Fruit fly (Drosophila melanogaster) whole organism, embryonic: ENCODE measurements around the gene CG5068.

Source experiments
- Abd-B ChIP-seq: fragments of 200-800 bp; sonication (Bioruptor generic); optimal IDR thresholded peaks from 2 replicates; lab custom pipeline; 2018; ENCODE audit warnings: missing biosample characterization, mild to moderate bottlenecking, missing genetic modification characterization, moderate library complexity
- Atf3 ChIP-seq: fragments of 200-800 bp; sonication (Bioruptor generic); optimal IDR thresholded peaks from 3 replicates; lab custom pipeline; 2016; ENCODE audit warnings: missing biosample characterization, missing genetic modification characterization
- B-H2 ChIP-seq: fragments of 200-800 bp; sonication (Bioruptor generic); optimal IDR thresholded peaks from 2 replicates; lab custom pipeline; 2018; ENCODE audit warnings: missing biosample characterization, mild to moderate bottlenecking, missing genetic modification characterization
- CG10431 ChIP-seq: fragments of 200-800 bp; sonication (Bioruptor generic); optimal IDR thresholded peaks from 3 replicates; lab custom pipeline; 2018; ENCODE audit warnings: missing biosample characterization, mild to moderate bottlenecking, missing genetic modification characterization
- CG10565 ChIP-seq: fragments of 200-800 bp; sonication (Bioruptor generic); optimal IDR thresholded peaks from 3 replicates; lab custom pipeline; 2016; ENCODE audit warnings: missing biosample characterization, mild to moderate bottlenecking, missing genetic modification characterization
- CG12391 ChIP-seq: fragments of 200-800 bp; sonication (Bioruptor generic); optimal IDR thresholded peaks from 3 replicates; lab custom pipeline; 2018; ENCODE audit warnings: missing biosample characterization, mild to moderate bottlenecking, missing genetic modification characterization, moderate library complexity
- CG15073 ChIP-seq: fragments of 200-800 bp; sonication (Bioruptor generic); optimal IDR thresholded peaks from 2 replicates; lab custom pipeline; 2016; ENCODE audit warnings: missing biosample characterization, missing genetic modification characterization
- CG15601 ChIP-seq: fragments of 200-800 bp; sonication (Bioruptor generic); optimal IDR thresholded peaks from 3 replicates; lab custom pipeline; 2019; ENCODE audit warnings: missing biosample characterization, mild to moderate bottlenecking, missing genetic modification characterization, moderate library complexity
- CG16815 ChIP-seq: fragments of 200-800 bp; sonication (Bioruptor generic); optimal IDR thresholded peaks from 3 replicates; lab custom pipeline; 2017; ENCODE audit warnings: missing biosample characterization, mild to moderate bottlenecking, missing genetic modification characterization
- CG17361 ChIP-seq: fragments of 200-800 bp; sonication (Bioruptor generic); IDR thresholded peaks from 3 replicates; pipeline ENCODE4 v1.3.6; 2022; ENCODE audit warnings: missing biosample characterization, missing genetic modification characterization
- CG17385 ChIP-seq: fragments of 200-800 bp; sonication (Bioruptor generic); optimal IDR thresholded peaks from 3 replicates; lab custom pipeline; 2018; ENCODE audit warnings: missing biosample characterization, mild to moderate bottlenecking, missing genetic modification characterization
- CG17612 ChIP-seq: fragments of 200-800 bp; sonication (Bioruptor generic); IDR thresholded peaks from 2 replicates; pipeline ENCODE4 v1.3.6; 2022; ENCODE audit warnings: missing biosample characterization, missing genetic modification characterization
- CG31224 ChIP-seq: fragments of 200-800 bp; sonication (Bioruptor generic); IDR thresholded peaks from 2 replicates; pipeline ENCODE4 v1.3.6; 2022; ENCODE audit warnings: missing biosample characterization, missing genetic modification characterization
- CG32532 ChIP-seq: fragments of 200-800 bp; sonication (Bioruptor generic); IDR thresholded peaks from 2 replicates; pipeline ENCODE4 v1.3.6; 2022; ENCODE audit warnings: missing biosample characterization, missing genetic modification characterization
- CG34422 ChIP-seq: fragments of 200-800 bp; sonication (Bioruptor generic); IDR thresholded peaks from 3 replicates; pipeline ENCODE4 v1.3.6; 2022; ENCODE audit warnings: missing biosample characterization, missing genetic modification characterization
- CG4404 ChIP-seq: fragments of 200-800 bp; sonication (Bioruptor generic); IDR thresholded peaks from 2 replicates; pipeline ENCODE4 v1.3.6; 2022; ENCODE audit warnings: missing biosample characterization, missing genetic modification characterization
- CG7556 ChIP-seq: fragments of 200-800 bp; sonication (Bioruptor generic); optimal IDR thresholded peaks from 2 replicates; lab custom pipeline; 2017; ENCODE audit warnings: missing biosample characterization, mild to moderate bottlenecking, missing genetic modification characterization
- CG7745 ChIP-seq: fragments of 200-800 bp; sonication (Bioruptor generic); optimal IDR thresholded peaks from 2 replicates; lab custom pipeline; 2018; ENCODE audit warnings: missing biosample characterization, mild to moderate bottlenecking, missing genetic modification characterization, moderate library complexity
- Dip2 ChIP-seq: fragments of 200-800 bp; sonication (Bioruptor generic); IDR thresholded peaks from 2 replicates; pipeline ENCODE4 v1.3.6; 2022; ENCODE audit warnings: missing biosample characterization, missing genetic modification characterization
- Eip74EF ChIP-seq, 2 experiments: fragments of 200-800 bp in 1 of 2; fragments of >200 bp in 1 of 2; sonication (Bioruptor generic) in 1 of 2; optimal IDR thresholded peaks; 2 replicates each; lab custom pipeline; 2017 to 2019; ENCODE audit warnings: missing biosample characterization in 2 of 2, missing genetic modification characterization in 2 of 2, mild to moderate bottlenecking in 1 of 2, moderate library complexity in 1 of 2
- Gsc ChIP-seq: fragments of 200-800 bp; sonication (Bioruptor generic); IDR thresholded peaks from 2 replicates; pipeline ENCODE4 v1.3.6; 2022; ENCODE audit warnings: missing biosample characterization, missing genetic modification characterization
- Hmx ChIP-seq: fragments of 200-800 bp; sonication (Bioruptor generic); optimal IDR thresholded peaks from 2 replicates; lab custom pipeline; 2016; ENCODE audit warnings: missing biosample characterization, missing genetic modification characterization
- MBD-R2 ChIP-seq: fragments of 200-800 bp; sonication (Bioruptor generic); IDR thresholded peaks from 2 replicates; pipeline ENCODE4 v1.3.6; 2022; ENCODE audit warnings: missing biosample characterization, missing genetic modification characterization
- Oli ChIP-seq: fragments of 200-800 bp; sonication (Bioruptor generic); optimal IDR thresholded peaks from 2 replicates; lab custom pipeline; 2018; ENCODE audit warnings: missing biosample characterization, mild to moderate bottlenecking, missing genetic modification characterization, moderate library complexity
- Ravus ChIP-seq: fragments of 200-800 bp; sonication (Bioruptor generic); IDR thresholded peaks from 2 replicates; pipeline ENCODE4 v1.3.6; 2022; ENCODE audit warnings: missing biosample characterization, missing genetic modification characterization
- Six4 ChIP-seq: fragments of 200-800 bp; sonication (Bioruptor generic); optimal IDR thresholded peaks from 2 replicates; lab custom pipeline; 2016; ENCODE audit warnings: missing biosample characterization, missing genetic modification characterization
- TFAM ChIP-seq: fragments of 200-800 bp; sonication (Bioruptor generic); optimal IDR thresholded peaks from 2 replicates; lab custom pipeline; 2017; ENCODE audit warnings: missing biosample characterization, missing genetic modification characterization, inconsistent platforms
- ab ChIP-seq: fragments of 200-800 bp; sonication (Bioruptor generic); optimal IDR thresholded peaks from 2 replicates; lab custom pipeline; 2016; ENCODE audit warnings: missing biosample characterization, missing genetic modification characterization
- al ChIP-seq: fragments of 200-800 bp; sonication (Bioruptor generic); IDR thresholded peaks from 2 replicates; pipeline ENCODE4 v1.3.6; 2022; ENCODE audit warnings: missing biosample characterization, missing genetic modification characterization
- ap ChIP-seq: fragments of 200-800 bp; sonication (Bioruptor generic); IDR thresholded peaks from 2 replicates; pipeline ENCODE4 v1.3.6; 2022; ENCODE audit warnings: missing biosample characterization, missing genetic modification characterization
- bigmax ChIP-seq: fragments of 200-800 bp; sonication (Bioruptor generic); optimal IDR thresholded peaks from 2 replicates; lab custom pipeline; 2018; ENCODE audit warnings: missing biosample characterization, mild to moderate bottlenecking, missing genetic modification characterization
- bowl ChIP-seq: fragments of 200-800 bp; sonication (Bioruptor generic); IDR thresholded peaks from 2 replicates; pipeline ENCODE4 v1.3.6; 2022; ENCODE audit warnings: missing biosample characterization, missing genetic modification characterization
- chm ChIP-seq: fragments of 200-800 bp; sonication (Bioruptor generic); IDR thresholded peaks from 2 replicates; pipeline ENCODE4 v1.3.6; 2022; ENCODE audit warnings: missing biosample characterization, missing genetic modification characterization
- ci ChIP-seq: fragments of 200-800 bp; sonication (Bioruptor generic); IDR thresholded peaks from 3 replicates; pipeline ENCODE4 v1.3.6; 2022; ENCODE audit warnings: missing biosample characterization, missing genetic modification characterization
- crc ChIP-seq: fragments of 200-800 bp; sonication (Bioruptor generic); optimal IDR thresholded peaks from 2 replicates; lab custom pipeline; 2016; ENCODE audit warnings: missing biosample characterization, missing genetic modification characterization
- croc ChIP-seq: fragments of 200-800 bp; sonication (Bioruptor generic); conservative IDR thresholded peaks from 3 replicates; pipeline ENCODE4 v1.3.6; 2022; ENCODE audit warnings: missing biosample characterization, missing genetic modification characterization
- cwo ChIP-seq: fragments of 200-800 bp; sonication (Bioruptor generic); optimal IDR thresholded peaks from 3 replicates; lab custom pipeline; 2017; ENCODE audit warnings: missing biosample characterization, missing genetic modification characterization, mild to moderate bottlenecking, moderate library complexity, missing genetic modification reagents
- eyg ChIP-seq: fragments of 200-800 bp; sonication (Bioruptor generic); optimal IDR thresholded peaks from 3 replicates; lab custom pipeline; 2016; ENCODE audit warnings: missing biosample characterization, missing genetic modification characterization
- hth ChIP-seq: fragments of >200 bp; optimal IDR thresholded peaks from 2 replicates; lab custom pipeline; 2017; ENCODE audit warnings: inconsistent platforms
- insv ChIP-seq, 2 experiments: fragments of 200-800 bp; sonication (Bioruptor generic); optimal IDR thresholded peaks; 3 replicates each; lab custom pipeline; 2016 to 2018; ENCODE audit warnings: missing biosample characterization in 2 of 2, missing genetic modification characterization in 2 of 2
- lilli ChIP-seq: fragments of 200-800 bp; sonication (Bioruptor generic); optimal IDR thresholded peaks from 3 replicates; lab custom pipeline; 2016; ENCODE audit warnings: missing biosample characterization, missing genetic modification characterization
- lmd ChIP-seq: fragments of 200-800 bp; sonication (Bioruptor generic); IDR thresholded peaks from 2 replicates; pipeline ENCODE4 v1.3.6; 2022; ENCODE audit warnings: missing biosample characterization, missing genetic modification characterization
- lola ChIP-seq, 3 experiments: fragments of >200 bp in 2 of 3; fragments of 200-800 bp in 1 of 3; sonication (Bioruptor generic) in 1 of 3; optimal IDR thresholded peaks; 2 replicates each; lab custom pipeline; 2017 to 2019; ENCODE audit warnings: missing biosample characterization in 3 of 3, missing genetic modification characterization in 3 of 3, mild to moderate bottlenecking in 1 of 3, moderate library complexity in 1 of 3
- odd ChIP-seq: fragments of 200-800 bp; sonication (Bioruptor generic); optimal IDR thresholded peaks from 2 replicates; lab custom pipeline; 2017; ENCODE audit warnings: missing biosample characterization, mild to moderate bottlenecking, missing genetic modification characterization
- sr ChIP-seq: fragments of 200-800 bp; sonication (Bioruptor generic); IDR thresholded peaks from 3 replicates; pipeline ENCODE4 v1.3.6; 2022; ENCODE audit warnings: missing biosample characterization, missing genetic modification characterization
- tll ChIP-seq, 2 experiments: fragments of 200-800 bp in 1 of 2; fragments of >200 bp in 1 of 2; sonication (Bioruptor generic) in 1 of 2; optimal IDR thresholded peaks; 2 replicates each; lab custom pipeline; 2017 to 2019; ENCODE audit warnings: missing biosample characterization in 2 of 2, missing genetic modification characterization in 2 of 2, mild to moderate bottlenecking in 1 of 2, moderate library complexity in 1 of 2
- trh ChIP-seq: fragments of 200-800 bp; sonication (Bioruptor generic); optimal IDR thresholded peaks from 2 replicates; lab custom pipeline; 2016; ENCODE audit warnings: missing biosample characterization, missing genetic modification characterization
- zen ChIP-seq: fragments of 200-800 bp; sonication (Bioruptor generic); optimal IDR thresholded peaks from 3 replicates; lab custom pipeline; 2018; ENCODE audit warnings: missing biosample characterization, mild to moderate bottlenecking, missing genetic modification characterization, moderate library complexity
- zen2 ChIP-seq: fragments of 200-800 bp; sonication (Bioruptor generic); IDR thresholded peaks from 3 replicates; pipeline ENCODE4 v1.3.6; 2022; ENCODE audit warnings: missing biosample characterization, missing genetic modification characterization; ENCODE audit not compliant: partially characterized antibody
- zfh1 ChIP-seq: fragments of 200-800 bp; sonication (Bioruptor generic); IDR thresholded peaks from 3 replicates; pipeline ENCODE4 v1.3.6; 2022; ENCODE audit warnings: missing biosample characterization, missing genetic modification characterization

The CG5068 gene

DNA sequence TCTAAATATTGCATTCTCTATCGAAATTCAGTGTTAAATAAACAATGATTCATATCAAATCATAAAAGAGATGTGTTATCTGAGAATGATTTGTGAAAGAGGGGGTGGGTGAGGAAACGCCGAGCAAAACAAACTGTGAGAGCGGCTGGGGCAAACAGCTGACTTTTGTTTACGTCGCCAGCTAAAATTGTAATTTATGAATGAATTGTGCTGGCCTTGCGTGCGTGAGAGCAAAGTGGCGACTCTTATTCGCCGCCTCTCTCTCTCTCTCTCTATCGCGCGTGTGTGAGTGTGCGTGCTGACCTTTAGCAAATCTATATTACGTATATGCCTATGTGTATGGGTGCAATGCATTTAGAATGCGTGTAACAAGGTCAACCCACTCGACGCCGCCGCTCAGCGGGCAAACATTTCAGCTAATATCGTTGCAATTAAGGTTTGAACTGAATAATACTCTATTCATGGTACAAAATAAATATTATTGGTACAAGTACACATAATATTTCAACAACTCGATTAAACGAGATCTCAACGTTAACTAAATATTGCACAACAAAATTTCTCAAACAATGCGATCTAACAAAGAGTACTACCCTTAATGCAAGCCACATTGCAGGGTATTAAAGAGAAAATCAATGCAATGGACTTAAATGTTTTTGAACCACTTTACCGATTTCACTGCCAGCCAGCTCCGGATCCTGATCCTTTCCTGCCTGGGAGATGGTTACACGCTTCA, 7.7 kb upstream of the CG5068 start (continued):
- TF ChIP-seq bigmax (GFP tag; lab: Kevin White, UChicago) = no peak
- no peak for TF ChIP-seq ab (GFP tag; lab: Kevin White, UChicago)
- TF ChIP-seq CG31224 (GFP tag; lab: Robert Waterston, UW) = no peak
- TF ChIP-seq CG15601 = no peak
- TF ChIP-seq croc = no peak
- TF ChIP-seq CG4404 (GFP tag; lab: Robert Waterston, UW) = 0 out of 2 replicates have a peak, but pooled peaks have one; percentile 16
- TF ChIP-seq bowl (GFP tag; lab: Robert Waterston, UW) = no peak
- no peak for TF ChIP-seq Hmx
- no peak for TF ChIP-seq CG10565 (GFP tag; lab: Kevin White, UChicago)
- TF ChIP-seq odd (GFP tag; lab: Kevin White, UChicago) = no peak
- TF ChIP-seq CG34422 (GFP tag; lab: Robert Waterston, UW) = peak; percentile 84; the same call in 1 of the 3 replicates
- TF ChIP-seq chm (GFP tag; lab: Robert Waterston, UW) = 0 out of 2 replicates have a peak, but pooled peaks have one; percentile 54
- no peak for TF ChIP-seq CG7745 (tag; lab: Kevin White, UChicago)
- TF ChIP-seq lmd = peak; percentile 51
- TF ChIP-seq B-H2 (GFP tag; lab: Kevin White, UChicago) = no peak
- TF ChIP-seq zfh1 (GFP tag; lab: Robert Waterston, UW) = no peak
- TF ChIP-seq lola (GFP tag; optimal IDR thresholded peaks at IDR 0.05; lab: Kevin White, UChicago) = no peak
- peak; percentile 28 for TF ChIP-seq lilli
- TF ChIP-seq al (GFP tag; lab: Robert Waterston, UW) = no peak
- peak; percentile 17; the same call in 1 of the 3 replicates for TF ChIP-seq zen2 (GFP tag; lab: Robert Waterston, UW)
- no peak for TF ChIP-seq hth
- no peak for TF ChIP-seq Atf3
- no peak for TF ChIP-seq MBD-R2 (GFP tag; lab: Robert Waterston, UW)
- no peak for TF ChIP-seq ap (GFP tag; lab: Robert Waterston, UW)
- TF ChIP-seq ci (GFP tag; lab: Robert Waterston, UW) = peak; percentile 63
- no peak for TF ChIP-seq cwo (GFP tag; lab: Kevin White, UChicago)
- peak in 1 of 2 experiments; percentile 41 for TF ChIP-seq Eip74EF (GFP tag; optimal IDR thresholded peaks at IDR 0.05; lab: Kevin White, UChicago)
- TF ChIP-seq sr (GFP tag; lab: Robert Waterston, UW) = no peak
- no peak for TF ChIP-seq Gsc
- TF ChIP-seq Six4 (GFP tag; lab: Kevin White, UChicago) = no peak
- no peak for TF ChIP-seq CG10431 (GFP tag; lab: Kevin White, UChicago)
- no peak for TF ChIP-seq CG32532
- no peak for TF ChIP-seq CG16815
- peak; percentile 9 for TF ChIP-seq CG12391 (tag; lab: Kevin White, UChicago)
- no peak for TF ChIP-seq CG15073 (GFP tag; lab: Kevin White, UChicago)
- no peak for TF ChIP-seq crc (GFP tag; lab: Kevin White, UChicago)
- no peak for TF ChIP-seq insv (GFP tag; optimal IDR thresholded peaks at IDR 0.05; lab: Kevin White, UChicago)
- no peak for TF ChIP-seq eyg (GFP tag; lab: Kevin White, UChicago)
- TF ChIP-seq tll (GFP tag; optimal IDR thresholded peaks at IDR 0.05; lab: Kevin White, UChicago) = no peak
- peak; percentile 17 for TF ChIP-seq Oli
- no peak for TF ChIP-seq Dip2 (GFP tag; lab: Robert Waterston, UW)
- no peak for TF ChIP-seq Abd-B
- no peak for TF ChIP-seq CG17385 (GFP tag; lab: Kevin White, UChicago)
- no peak; the same call in 2 of the 3 replicates for TF ChIP-seq CG17361 (GFP tag; lab: Robert Waterston, UW)
- TF ChIP-seq TFAM (GFP tag; lab: Kevin White, UChicago) = no peak
- no peak for TF ChIP-seq CG17612
- TF ChIP-seq CG7556 (GFP tag; lab: Kevin White, UChicago) = no peak
- TF ChIP-seq trh (GFP tag; lab: Kevin White, UChicago) = no peak
- no peak for TF ChIP-seq zen (tag; lab: Kevin White, UChicago)
- no peak for TF ChIP-seq Ravus (GFP tag; lab: Robert Waterston, UW)
